Fruit fly (Drosophila melanogaster): ENCODE results near the gene dlg1.

The dlg1 gene

DNA sequence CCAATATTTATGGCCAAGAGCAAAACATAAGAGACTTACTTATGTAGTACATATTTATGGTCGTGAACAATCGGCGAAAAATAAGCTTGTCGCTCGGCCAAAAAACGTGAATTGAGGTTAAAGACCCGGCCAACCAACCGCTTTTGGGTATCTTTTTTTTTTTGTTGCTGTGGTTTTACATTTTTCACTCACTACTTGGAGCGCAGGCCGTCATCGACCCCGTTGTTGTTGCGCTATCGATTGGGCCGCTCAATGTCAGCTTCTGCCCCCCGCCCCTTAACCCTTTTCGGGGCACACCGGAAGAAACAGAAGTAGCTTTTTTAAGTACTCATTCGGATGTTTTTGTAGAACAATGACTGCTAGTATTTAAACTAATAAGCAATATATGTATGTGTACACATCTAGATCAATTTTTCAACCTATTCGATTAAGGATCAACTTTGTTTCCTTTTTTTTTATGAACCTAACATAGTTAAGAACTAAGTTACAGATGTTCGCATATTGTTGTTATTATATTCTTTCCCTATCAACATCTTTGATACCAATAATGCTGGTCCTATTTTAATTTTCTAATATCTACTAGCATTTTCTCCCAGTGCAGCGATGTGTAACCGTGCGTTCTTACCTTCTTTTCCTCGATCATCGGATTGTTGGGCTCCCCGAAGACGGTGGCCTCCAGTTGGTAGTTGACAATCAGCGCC lies 31.3 kb upstream of the dlg1 start (continued):
- TF ChIP-seq dsx (GFP tag; optimal IDR thresholded peaks at IDR 0.05; ENCODE audit: poor library complexity, severe bottlenecking) = no peak
- no peak for TF ChIP-seq CG6854 (GFP tag; optimal IDR thresholded peaks at IDR 0.05)
- TF ChIP-seq Eip75B (GFP tag; optimal IDR thresholded peaks at IDR 0.05) = peak; percentile 85

DNA sequence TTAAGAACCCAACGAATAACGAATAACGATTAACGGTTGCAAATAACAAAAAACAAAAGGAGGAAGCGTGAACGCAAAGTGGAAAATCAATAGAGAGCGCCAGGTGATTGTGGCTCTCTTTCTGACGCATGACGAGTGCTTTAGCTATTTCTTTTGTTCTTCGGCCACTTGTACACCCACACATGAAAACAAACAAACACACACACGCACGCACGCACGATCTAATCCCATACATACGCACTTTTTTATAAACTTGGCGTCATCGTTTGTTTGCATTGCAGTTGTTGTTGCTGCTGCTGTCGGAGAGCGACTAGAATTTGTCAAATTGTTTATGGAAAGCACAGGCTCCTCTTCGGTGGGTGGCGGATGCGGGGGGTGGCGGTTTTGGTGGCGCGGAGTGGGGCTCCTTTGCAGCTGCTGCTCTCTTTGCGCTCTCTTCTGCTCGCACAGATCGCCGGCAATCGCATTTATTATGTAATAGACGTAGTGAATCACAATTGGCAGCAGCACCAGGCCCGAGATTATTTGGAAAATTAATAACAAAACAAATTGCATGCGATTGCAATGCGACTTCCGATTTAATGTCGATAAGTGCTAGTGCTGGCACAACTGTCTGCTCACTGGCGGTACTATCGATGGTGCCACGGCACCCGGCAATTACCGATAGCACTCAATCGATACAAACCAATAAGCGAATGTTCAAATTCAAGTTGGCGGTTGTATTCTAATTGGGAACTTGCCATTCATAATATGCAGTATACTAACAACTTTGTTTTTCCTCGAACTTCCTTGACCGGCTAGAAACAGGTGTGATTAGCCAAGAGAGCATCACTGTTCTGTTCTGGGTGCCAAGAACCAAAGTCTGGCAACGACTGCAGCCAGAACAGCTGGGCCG lies 30.2 kb upstream of the dlg1 start:
- peak; percentile 32 for TF ChIP-seq Smox (GFP tag; optimal IDR thresholded peaks at IDR 0.05)
- peak; percentile 92 for TF ChIP-seq fkh (GFP tag; optimal IDR thresholded peaks at IDR 0.05)
- peak; percentile 82 for TF ChIP-seq svp (GFP tag)
- no peak for TF ChIP-seq CG4318 (GFP tag; optimal IDR thresholded peaks at IDR 0.05)
- peak; percentile 1 for TF ChIP-seq Hr4 (GFP tag; optimal IDR thresholded peaks at IDR 0.05)
- no peak for TF ChIP-seq CG1621 (tag; optimal IDR thresholded peaks at IDR 0.05)
- TF ChIP-seq Eip75B (GFP tag; optimal IDR thresholded peaks at IDR 0.05) = peak; percentile 5
- TF ChIP-seq salr (GFP tag; optimal IDR thresholded peaks at IDR 0.05) = no peak
- TF ChIP-seq spab (GFP tag; optimal IDR thresholded peaks at IDR 0.05) = no peak
- TF ChIP-seq CG6808 (GFP tag; optimal IDR thresholded peaks at IDR 0.05) = no peak
- TF ChIP-seq acj6 (GFP tag; optimal IDR thresholded peaks at IDR 0.05) = peak; percentile 26
- TF ChIP-seq CG8319 (GFP tag; optimal IDR thresholded peaks at IDR 0.05) = no peak
- TF ChIP-seq net (GFP tag; optimal IDR thresholded peaks at IDR 0.05) = no peak
- TF ChIP-seq CG34406 (GFP tag; optimal IDR thresholded peaks at IDR 0.05) = no peak
- no peak for TF ChIP-seq CG8632 (GFP tag; optimal IDR thresholded peaks at IDR 0.05)
- no peak for TF ChIP-seq CG11902 (GFP tag; optimal IDR thresholded peaks at IDR 0.05)
- no peak for TF ChIP-seq Sox102F (GFP tag; optimal IDR thresholded peaks at IDR 0.05)
- TF ChIP-seq CG10669 (GFP tag; optimal IDR thresholded peaks at IDR 0.05) = no peak
- peak; percentile 53 for TF ChIP-seq CG10631 (GFP tag; optimal IDR thresholded peaks at IDR 0.05)
- peak; percentile 20 for TF ChIP-seq CG6792 (GFP tag; optimal IDR thresholded peaks at IDR 0.05)
- peak; percentile 49 for TF ChIP-seq esn (GFP tag; optimal IDR thresholded peaks at IDR 0.05)
- TF ChIP-seq Hr38 (GFP tag; optimal IDR thresholded peaks at IDR 0.05) = no peak
- peak; percentile 53 for TF ChIP-seq Eip78C (GFP tag)
- TF ChIP-seq CG31627 (GFP tag; optimal IDR thresholded peaks at IDR 0.05) = peak; percentile 56
- TF ChIP-seq Eip93F (GFP tag; optimal IDR thresholded peaks at IDR 0.05) = no peak
- TF ChIP-seq Sox14 (GFP tag; optimal IDR thresholded peaks at IDR 0.05) = peak; percentile 55
- no peak for TF ChIP-seq fd85E (GFP tag; optimal IDR thresholded peaks at IDR 0.05)
- 0 out of 2 replicates have a peak, but pooled peaks have one; percentile 8 for TF ChIP-seq Gug (GFP tag; IDR thresholded peaks at IDR 0.05)
- no peak for TF ChIP-seq CG6854 (GFP tag; optimal IDR thresholded peaks at IDR 0.05)
- TF ChIP-seq dsx (GFP tag; optimal IDR thresholded peaks at IDR 0.05; ENCODE audit: poor library complexity, severe bottlenecking) = no peak
- TF ChIP-seq fd59A (GFP tag; optimal IDR thresholded peaks at IDR 0.05) = no peak
- TF ChIP-seq Ets96B (tag; optimal IDR thresholded peaks at IDR 0.05) = no peak
- TF ChIP-seq CG16779 (tag; optimal IDR thresholded peaks at IDR 0.05) = peak; percentile 21
- no peak for TF ChIP-seq CG9139 (GFP tag; optimal IDR thresholded peaks at IDR 0.05)
- TF ChIP-seq CG6276 (GFP tag; optimal IDR thresholded peaks at IDR 0.05) = peak; percentile 20
- peak; percentile 14 for TF ChIP-seq CG3919 (GFP tag; optimal IDR thresholded peaks at IDR 0.05)
- TF ChIP-seq CG6163 (GFP tag; IDR thresholded peaks at IDR 0.05) = peak; percentile 32; the same call in 1 of the 3 replicates
- peak; percentile 45 for TF ChIP-seq OdsH (GFP tag; optimal IDR thresholded peaks at IDR 0.05)
- TF ChIP-seq ss (GFP tag; optimal IDR thresholded peaks at IDR 0.05) = no peak
- peak; percentile 63 for TF ChIP-seq Hr39 (GFP tag; optimal IDR thresholded peaks at IDR 0.05)
- TF ChIP-seq pdm3 (GFP tag; optimal IDR thresholded peaks at IDR 0.05) = peak; percentile 60
- TF ChIP-seq Met (GFP tag; optimal IDR thresholded peaks at IDR 0.05) = no peak
- peak; percentile 11 for TF ChIP-seq CG32006 (GFP tag; optimal IDR thresholded peaks at IDR 0.05)
- TF ChIP-seq lz (GFP tag; optimal IDR thresholded peaks at IDR 0.05) = peak; percentile 46
- TF ChIP-seq CG3032 (tag; optimal IDR thresholded peaks at IDR 0.05) = peak; percentile 28
- TF ChIP-seq Sox15 (GFP tag; optimal IDR thresholded peaks at IDR 0.05) = no peak

Measured in whole organism, prepupa.